Worm (Caenorhabditis elegans) whole organism, L2 larva: ENCODE results near the gene F45F2.10.

Experiments
- C34F6.9 ChIP-seq: fragments of 150-350 bp; optimal IDR thresholded peaks from 2 replicates; lab custom pipeline; 2014; ENCODE audit warnings: missing biosample characterization, missing genetic modification characterization
- F13H6.1 ChIP-seq: sonication (generic microtip); optimal IDR thresholded peaks from 2 replicates; lab custom pipeline; 2016; ENCODE audit warnings: missing genetic modification characterization, missing compliant biosample characterization
- R02D3.7 ChIP-seq: fragments of 150-350 bp; optimal IDR thresholded peaks from 2 replicates; lab custom pipeline; 2014; ENCODE audit warnings: missing biosample characterization, missing genetic modification characterization
- Y55F3AM.14 ChIP-seq: fragments of 200-800 bp; sonication (Bioruptor generic); optimal IDR thresholded peaks from 2 replicates; lab custom pipeline; 2018; ENCODE audit warnings: mild to moderate bottlenecking, missing genetic modification characterization, missing compliant biosample characterization
- ZK546.5 ChIP-seq: sonication (generic microtip); optimal IDR thresholded peaks from 2 replicates; lab custom pipeline; 2017; ENCODE audit warnings: missing biosample characterization, missing genetic modification characterization
- alr-1 ChIP-seq: fragments of 150-350 bp; optimal IDR thresholded peaks from 2 replicates; lab custom pipeline; 2014; ENCODE audit warnings: missing biosample characterization, missing genetic modification characterization
- ama-1 ChIP-seq: fragments of 150-350 bp; optimal IDR thresholded peaks from 2 replicates; lab custom pipeline; 2018; ENCODE audit warnings: inconsistent platforms
- blmp-1 ChIP-seq: sonication (generic microtip); optimal IDR thresholded peaks from 2 replicates; lab custom pipeline; 2017; ENCODE audit warnings: missing genetic modification characterization, mild to moderate bottlenecking, missing compliant biosample characterization, antibody characterized with exemption, moderate library complexity; ENCODE audit not compliant: insufficient read depth
- ceh-16 ChIP-seq: fragments of 150-350 bp; optimal IDR thresholded peaks from 2 replicates; lab custom pipeline; 2014; ENCODE audit warnings: missing biosample characterization, missing genetic modification characterization
- ceh-82 ChIP-seq: fragments of 150-350 bp; optimal IDR thresholded peaks from 2 replicates; lab custom pipeline; 2014; ENCODE audit warnings: missing biosample characterization, missing genetic modification characterization
- crh-2 ChIP-seq: sonication (generic microtip); optimal IDR thresholded peaks from 2 replicates; lab custom pipeline; 2017; ENCODE audit warnings: missing biosample characterization, missing genetic modification characterization
- dmd-4 ChIP-seq: sonication (generic microtip); optimal IDR thresholded peaks from 2 replicates; lab custom pipeline; 2017; ENCODE audit warnings: missing biosample characterization, missing genetic modification characterization
- egl-27 ChIP-seq: sonication (generic microtip); optimal IDR thresholded peaks from 3 replicates; lab custom pipeline; 2017; ENCODE audit warnings: missing biosample characterization, missing genetic modification reagents, missing genetic modification characterization
- elt-1 ChIP-seq: fragments of 150-350 bp; optimal IDR thresholded peaks from 2 replicates; lab custom pipeline; 2014; ENCODE audit warnings: missing biosample characterization, missing genetic modification characterization
- elt-3 ChIP-seq: sonication (generic microtip); optimal IDR thresholded peaks from 2 replicates; lab custom pipeline; 2017; ENCODE audit warnings: missing biosample characterization, missing genetic modification characterization
- fos-1 ChIP-seq: fragments of 150-350 bp; optimal IDR thresholded peaks from 2 replicates; lab custom pipeline; 2014; ENCODE audit warnings: missing biosample characterization, missing genetic modification characterization
- gmeb-1 ChIP-seq: fragments of 150-350 bp; optimal IDR thresholded peaks from 2 replicates; lab custom pipeline; 2014; ENCODE audit warnings: missing biosample characterization, missing genetic modification characterization
- lin-11 ChIP-seq: fragments of 150-350 bp; sonication (generic microtip); optimal IDR thresholded peaks from 2 replicates; lab custom pipeline; 2014; ENCODE audit warnings: missing biosample characterization, missing genetic modification characterization, inconsistent platforms, mixed read lengths
- lin-13 ChIP-seq: fragments of 150-350 bp; optimal IDR thresholded peaks from 2 replicates; lab custom pipeline; 2014; ENCODE audit warnings: missing biosample characterization, missing genetic modification reagents, missing genetic modification characterization
- mab-5 ChIP-seq: fragments of 150-350 bp; optimal IDR thresholded peaks from 2 replicates; lab custom pipeline; 2014; ENCODE audit warnings: missing biosample characterization, missing genetic modification characterization
- mbf-1 ChIP-seq: sonication (generic microtip); optimal IDR thresholded peaks from 2 replicates; lab custom pipeline; 2017; ENCODE audit warnings: missing biosample characterization, missing genetic modification characterization
- nhr-10 ChIP-seq: sonication (generic microtip); optimal IDR thresholded peaks from 2 replicates; lab custom pipeline; 2017; ENCODE audit warnings: missing biosample characterization, missing genetic modification characterization
- nhr-11 ChIP-seq: fragments of 150-350 bp; optimal IDR thresholded peaks from 2 replicates; lab custom pipeline; 2014; ENCODE audit warnings: missing biosample characterization, missing genetic modification characterization
- nhr-12 ChIP-seq: fragments of 150-350 bp; optimal IDR thresholded peaks from 2 replicates; lab custom pipeline; 2014; ENCODE audit warnings: missing biosample characterization, missing genetic modification characterization
- nhr-21 ChIP-seq: fragments of 150-350 bp; optimal IDR thresholded peaks from 2 replicates; lab custom pipeline; 2014; ENCODE audit warnings: missing biosample characterization, missing genetic modification characterization
- nhr-23 ChIP-seq: fragments of 150-350 bp; optimal IDR thresholded peaks from 2 replicates; lab custom pipeline; 2014; ENCODE audit warnings: missing biosample characterization, missing genetic modification reagents, missing genetic modification characterization
- nhr-237 ChIP-seq: fragments of 150-350 bp; optimal IDR thresholded peaks from 2 replicates; lab custom pipeline; 2014; ENCODE audit warnings: missing biosample characterization, missing genetic modification characterization
- nhr-25 ChIP-seq: fragments of 150-350 bp; sonication (generic microtip); optimal IDR thresholded peaks from 3 replicates; lab custom pipeline; 2014; ENCODE audit warnings: missing biosample characterization, missing genetic modification characterization
- nhr-6 ChIP-seq: fragments of 150-350 bp; optimal IDR thresholded peaks from 2 replicates; lab custom pipeline; 2014; ENCODE audit warnings: missing biosample characterization, missing genetic modification characterization
- nhr-77 ChIP-seq: fragments of 150-350 bp; optimal IDR thresholded peaks from 2 replicates; lab custom pipeline; 2014; ENCODE audit warnings: missing biosample characterization, missing genetic modification characterization
- peb-1 ChIP-seq: fragments of 150-350 bp; optimal IDR thresholded peaks from 2 replicates; lab custom pipeline; 2014; ENCODE audit warnings: missing biosample characterization, missing genetic modification characterization
- sem-4 ChIP-seq: fragments of 150-350 bp; optimal IDR thresholded peaks from 2 replicates; lab custom pipeline; 2014; ENCODE audit warnings: missing biosample characterization, missing genetic modification reagents, missing genetic modification characterization
- skn-1 ChIP-seq: sonication (generic microtip); optimal IDR thresholded peaks from 2 replicates; lab custom pipeline; 2017; ENCODE audit warnings: missing biosample characterization, missing genetic modification characterization
- sma-3 ChIP-seq: sonication (generic microtip); optimal IDR thresholded peaks from 2 replicates; lab custom pipeline; 2016; ENCODE audit warnings: missing genetic modification reagents, missing genetic modification characterization, missing compliant biosample characterization
- sma-9 ChIP-seq, 2 experiments: fragments of 150-350 bp in 1 of 2; sonication (generic microtip) in 1 of 2; optimal IDR thresholded peaks; 2 replicates each; lab custom pipeline; 2014 to 2016; ENCODE audit warnings: missing genetic modification characterization in 2 of 2, mild to moderate bottlenecking in 1 of 2, missing biosample characterization in 1 of 2, missing compliant biosample characterization in 1 of 2, missing genetic modification reagents in 1 of 2, moderate library complexity in 1 of 2
- snpc-4 ChIP-seq: fragments of 150-350 bp; optimal IDR thresholded peaks from 2 replicates; lab custom pipeline; 2014; ENCODE audit warnings: missing biosample characterization, missing genetic modification characterization
- unc-39 ChIP-seq: fragments of 150-350 bp; optimal IDR thresholded peaks from 2 replicates; lab custom pipeline; 2014; ENCODE audit warnings: missing biosample characterization, missing genetic modification characterization
- unc-55 ChIP-seq: fragments of 150-350 bp; sonication (generic microtip); optimal IDR thresholded peaks from 3 replicates; lab custom pipeline; 2014; ENCODE audit warnings: missing biosample characterization, missing genetic modification reagents, missing genetic modification characterization
- unc-62 ChIP-seq: fragments of 150-350 bp; optimal IDR thresholded peaks from 2 replicates; lab custom pipeline; 2014; ENCODE audit warnings: missing biosample characterization, missing genetic modification reagents, missing genetic modification characterization
- zag-1 ChIP-seq: fragments of 150-350 bp; optimal IDR thresholded peaks from 2 replicates; lab custom pipeline; 2014; ENCODE audit warnings: missing biosample characterization, missing genetic modification characterization
- ztf-1 ChIP-seq: fragments of 200-800 bp; sonication (Bioruptor generic); conservative IDR thresholded peaks from 2 replicates; pipeline ENCODE4 v1.3.6; 2022; ENCODE audit warnings: missing genetic modification characterization, missing compliant biosample characterization
- ztf-11 ChIP-seq: sonication (generic microtip); optimal IDR thresholded peaks from 2 replicates; lab custom pipeline; 2017; ENCODE audit warnings: missing biosample characterization, missing genetic modification characterization
- ztf-4 ChIP-seq: fragments of 150-350 bp; optimal IDR thresholded peaks from 2 replicates; lab custom pipeline; 2014; ENCODE audit warnings: missing biosample characterization, missing genetic modification characterization

F45F2.10 gene

ce11 chrV:8516426-8516825, 2.2 kb downstream of the F45F2.10 start:
- TF ChIP-seq nhr-25 (tag; lab: Kevin White, UChicago) (no peak), snpc-4 (tag; lab: Kevin White, UChicago) (no peak), R02D3.7 (tag; lab: Kevin White, UChicago) (no peak), ztf-11 (tag; lab: Kevin White, UChicago) (no peak), nhr-237 (tag; lab: Kevin White, UChicago) (no peak), peb-1 (tag; lab: Kevin White, UChicago) (no peak), ama-1 (lab: Kevin White, UChicago) (no peak), nhr-21 (tag; lab: Kevin White, UChicago) (no peak)

- TF ChIP-seq mab-5 (tag; lab: Kevin White, UChicago), result no peak
- no peak for TF ChIP-seq nhr-23 (tag; lab: Kevin White, UChicago)
- no peak for TF ChIP-seq crh-2 (tag; lab: Kevin White, UChicago)
- no peak for TF ChIP-seq lin-13
- no peak for TF ChIP-seq snpc-4 (tag; lab: Kevin White, UChicago)
- TF ChIP-seq mbf-1 (tag; lab: Kevin White, UChicago), result no peak
- TF ChIP-seq, all 48 proteins: peak for 0
These were observed 5.3 kb downstream of the F45F2.10 start, which contains the start of gene F45F2.9 for ce11 chrV:8513361-8513760. Gene F45F2.9 (minus strand): TSS chrV:8513461.

- TF ChIP-seq mbf-1 (tag; lab: Kevin White, UChicago) (no peak), ceh-16 (tag; lab: Kevin White, UChicago) (no peak), unc-62 (GFP tag; lab: Kevin White, UChicago) (no peak), R02D3.7 (tag; lab: Kevin White, UChicago) (no peak), zag-1 (tag; lab: Kevin White, UChicago) (no peak), sem-4 (tag; lab: Kevin White, UChicago) (no peak), dmd-4 (tag; lab: Kevin White, UChicago) (no peak), sma-9 (GFP tag; optimal IDR thresholded peaks at IDR 0.05; lab: Kevin White, UChicago) (no peak), sma-9 (tag; optimal IDR thresholded peaks at IDR 0.05; lab: Kevin White, UChicago) (no peak), peb-1 (tag; lab: Kevin White, UChicago) (no peak), nhr-77 (tag; lab: Kevin White, UChicago) (no peak), ceh-82 (tag; lab: Kevin White, UChicago) (no peak), nhr-10 (tag; lab: Kevin White, UChicago) (no peak), snpc-4 (tag; lab: Kevin White, UChicago) (no peak)
These were observed 11.3 kb downstream of the F45F2.10 start, which contains the start of gene ZK994.6 for ce11 chrV:8507324-8507723. Gene ZK994.6 (minus strand): TSS chrV:8507424.

- TF ChIP-seq ztf-11 (tag; lab: Kevin White, UChicago) (peak; percentile 45), skn-1 (peak; percentile 33), nhr-12 (peak; percentile 40), nhr-237 (tag; lab: Kevin White, UChicago) (peak; percentile 63), nhr-11 (peak; percentile 80), ztf-1 (0 out of 2 replicates have a peak, but pooled peaks have one; percentile 82), blmp-1 (tag; lab: Kevin White, UChicago) (peak; percentile 39), ZK546.5 (peak; percentile 23), ama-1 (lab: Kevin White, UChicago) (peak; percentile 14), lin-11 (tag; lab: Kevin White, UChicago) (peak; percentile 84), peb-1 (tag; lab: Kevin White, UChicago) (peak; percentile 6), sma-3 (GFP tag; lab: Kevin White, UChicago) (peak; percentile 92), mab-5 (tag; lab: Kevin White, UChicago) (peak; percentile 88), nhr-25 (tag; lab: Kevin White, UChicago) (no peak), F13H6.1 (tag; lab: Kevin White, UChicago) (peak; percentile 95), egl-27 (tag; lab: Kevin White, UChicago) (peak; percentile 90), gmeb-1 (tag; lab: Kevin White, UChicago) (peak; percentile 89), C34F6.9 (tag; lab: Kevin White, UChicago) (peak; percentile 71), fos-1 (tag; lab: Kevin White, UChicago) (peak; percentile 73), unc-39 (tag; lab: Kevin White, UChicago) (no peak), elt-3 (tag; lab: Kevin White, UChicago) (no peak), nhr-6 (tag; lab: Kevin White, UChicago) (peak; percentile 76), elt-1 (no peak), crh-2 (tag; lab: Kevin White, UChicago) (peak; percentile 89), Y55F3AM.14 (GFP tag; lab: Kevin White, UChicago) (peak; percentile 94), lin-13 (peak; percentile 87), dmd-4 (tag; lab: Kevin White, UChicago) (peak; percentile 37), ztf-4 (tag; lab: Kevin White, UChicago) (peak; percentile 83), unc-62 (GFP tag; lab: Kevin White, UChicago) (peak; percentile 73), nhr-23 (tag; lab: Kevin White, UChicago) (no peak), nhr-21 (tag; lab: Kevin White, UChicago) (peak; percentile 91), nhr-77 (tag; lab: Kevin White, UChicago) (peak; percentile 31), alr-1 (tag; lab: Kevin White, UChicago) (no peak), sem-4 (tag; lab: Kevin White, UChicago) (peak; percentile 87), zag-1 (tag; lab: Kevin White, UChicago) (peak; percentile 81), unc-55 (GFP tag; lab: Kevin White, UChicago) (peak; percentile 67), R02D3.7 (tag; lab: Kevin White, UChicago) (peak; percentile 56), sma-9 (GFP tag; optimal IDR thresholded peaks at IDR 0.05; lab: Kevin White, UChicago) (peak; percentile 99), sma-9 (tag; optimal IDR thresholded peaks at IDR 0.05; lab: Kevin White, UChicago) (no peak), nhr-10 (tag; lab: Kevin White, UChicago) (peak; percentile 51)
These were observed 18.3 kb downstream of the F45F2.10 start for ce11 chrV:8500348-8500747.
